Worm (Caenorhabditis elegans): ENCODE results near the gene T06A10.107.
"Not testable (repeated sequence)": the region's sequence is repeated elsewhere in the genome, so short reads cannot be mapped to it uniquely, and the experiment has no call there.

DNA sequence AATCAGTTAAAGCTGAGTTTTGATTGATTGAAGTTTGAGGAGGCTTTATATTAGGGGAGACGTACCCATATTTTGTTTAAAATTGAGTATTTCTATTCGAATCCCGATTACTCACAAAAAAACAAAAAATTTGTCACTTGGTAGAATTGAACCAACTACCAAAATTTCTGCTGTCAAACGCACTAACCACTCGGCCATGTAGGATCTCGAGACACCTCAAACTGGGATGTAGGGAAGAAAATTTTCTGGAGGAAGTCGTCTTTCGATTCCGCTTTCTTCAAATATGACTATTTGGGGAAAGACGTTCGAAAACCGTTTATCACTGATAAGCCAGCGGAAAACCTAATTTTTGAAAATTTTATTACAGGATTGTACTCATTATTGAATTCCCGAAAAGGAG lies 48.8 kb upstream of the T06A10.107 start:
- TF ChIP-seq snpc-4 (GFP tag; optimal IDR thresholded peaks at IDR 0.05); ceh-27 (GFP tag; optimal IDR thresholded peaks at IDR 0.05); Y95B8A.8 (GFP tag; IDR thresholded peaks at IDR 0.05); him-1 (tag; optimal IDR thresholded peaks at IDR 0.05); mel-28 (tag; optimal IDR thresholded peaks at IDR 0.05; ENCODE audit: borderline replicate concordance); unc-62 (GFP tag; optimal IDR thresholded peaks at IDR 0.05); snpc-3.4 (tag; optimal IDR thresholded peaks at IDR 0.05); repo-1 (tag; optimal IDR thresholded peaks at IDR 0.05); dpff-1 (tag; optimal IDR thresholded peaks at IDR 0.05); T26A5.8 (tag; optimal IDR thresholded peaks at IDR 0.05); hmg-20 (GFP tag; IDR thresholded peaks at IDR 0.05); bed-2 (GFP tag; IDR thresholded peaks at IDR 0.05): not testable (repeated sequence)
- TF ChIP-seq snpc-4 (tag; optimal IDR thresholded peaks at IDR 0.05), result peak in 2 of 4 experiments; percentile 78 to 89
